Worm (Caenorhabditis elegans): Measurements from ENCODE around the gene nhr-256.

Gene nhr-256

ce11 chrV:1731918-1732317, 11.7 kb upstream of the nhr-256 start, which contains the start of gene gst-21:
Gene gst-21 (minus strand): TSS chrV:1732018.
- no peak for TF ChIP-seq elt-3 (tag; optimal IDR thresholded peaks at IDR 0.05)
- no peak for TF ChIP-seq snpc-4 (tag; optimal IDR thresholded peaks at IDR 0.05)
- no peak for TF ChIP-seq zag-1 (tag; optimal IDR thresholded peaks at IDR 0.05)
- TF ChIP-seq hmg-11 (tag; optimal IDR thresholded peaks at IDR 0.05) = no peak
- no peak for TF ChIP-seq nhr-67 (tag; optimal IDR thresholded peaks at IDR 0.05)
- no peak for TF ChIP-seq pqm-1 (tag; optimal IDR thresholded peaks at IDR 0.05)
- TF ChIP-seq nhr-25 (tag; optimal IDR thresholded peaks at IDR 0.05) = no peak
- no peak for TF ChIP-seq egl-5 (tag; optimal IDR thresholded peaks at IDR 0.05)
- no peak for TF ChIP-seq aly-2 (tag; optimal IDR thresholded peaks at IDR 0.05)
- no peak for TF ChIP-seq nhr-12 (tag; optimal IDR thresholded peaks at IDR 0.05)
- no peak for TF ChIP-seq ceh-28 (tag; optimal IDR thresholded peaks at IDR 0.05)
- no peak for TF ChIP-seq nhr-23 (tag; optimal IDR thresholded peaks at IDR 0.05)
- no peak for TF ChIP-seq jun-1 (tag; optimal IDR thresholded peaks at IDR 0.05)
- no peak for TF ChIP-seq nhr-11 (tag; optimal IDR thresholded peaks at IDR 0.05)
- TF ChIP-seq mml-1 (tag; optimal IDR thresholded peaks at IDR 0.05) = no peak
- no peak for TF ChIP-seq ceh-16 (tag; optimal IDR thresholded peaks at IDR 0.05)
- no peak for TF ChIP-seq skn-1 (tag; optimal IDR thresholded peaks at IDR 0.05)
- TF ChIP-seq unc-39 (tag; optimal IDR thresholded peaks at IDR 0.05) = no peak
- TF ChIP-seq ceh-9 (tag; optimal IDR thresholded peaks at IDR 0.05) = no peak
- no peak for TF ChIP-seq elt-2 (tag; optimal IDR thresholded peaks at IDR 0.05)

DNA sequence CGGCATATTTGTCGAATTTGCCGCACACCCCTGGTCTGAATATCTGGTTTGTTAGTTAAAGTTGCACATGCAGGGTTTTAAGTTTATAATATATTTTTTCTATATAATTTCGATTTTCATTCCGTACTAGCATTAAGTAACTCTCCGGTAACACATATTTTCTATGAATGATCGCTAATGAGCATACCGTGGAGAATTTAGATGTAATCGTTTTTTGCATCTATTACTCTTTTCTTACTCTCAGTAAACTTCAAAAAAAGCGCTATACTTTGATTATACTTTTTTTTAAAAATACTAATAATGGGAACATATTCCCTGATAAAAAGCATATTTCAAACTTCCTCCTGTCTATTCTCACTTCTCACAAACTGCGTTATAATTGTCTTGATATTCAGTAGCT, 9.0 kb upstream of the nhr-256 start, which contains the start of gene str-160:
str-160 (plus strand) TSS at position 301 of the 400 bp plus-strand sequence.
- no peak for TF ChIP-seq unc-39 (tag; optimal IDR thresholded peaks at IDR 0.05)
- TF ChIP-seq daf-12 (tag; optimal IDR thresholded peaks at IDR 0.05) = no peak
- TF ChIP-seq elt-3 (tag; optimal IDR thresholded peaks at IDR 0.05) = no peak
- TF ChIP-seq elt-2 (tag; optimal IDR thresholded peaks at IDR 0.05) = no peak
- no peak for TF ChIP-seq ZK546.5 (tag; optimal IDR thresholded peaks at IDR 0.05)
- TF ChIP-seq nhr-11 (tag; optimal IDR thresholded peaks at IDR 0.05) = no peak
- no peak for TF ChIP-seq egl-5 (tag; optimal IDR thresholded peaks at IDR 0.05)
- no peak for TF ChIP-seq ceh-16 (tag; optimal IDR thresholded peaks at IDR 0.05)
- TF ChIP-seq skn-1 (tag; optimal IDR thresholded peaks at IDR 0.05) = no peak
- no peak for TF ChIP-seq unc-62 (GFP tag; optimal IDR thresholded peaks at IDR 0.05)
- TF ChIP-seq nhr-28 (tag; optimal IDR thresholded peaks at IDR 0.05) = no peak
- no peak for TF ChIP-seq ceh-82 (tag; optimal IDR thresholded peaks at IDR 0.05)

ce11 chrV:1741074-1741473, 2.5 kb upstream of the nhr-256 start, which contains the start of gene srab-25:
Gene srab-25 (minus strand): TSS chrV:1741174.
- TF ChIP-seq ZK546.5 (tag; optimal IDR thresholded peaks at IDR 0.05) (no peak), unc-62 (GFP tag; optimal IDR thresholded peaks at IDR 0.05) (no peak), unc-39 (tag; optimal IDR thresholded peaks at IDR 0.05) (no peak), tbx-2 (tag; optimal IDR thresholded peaks at IDR 0.05) (no peak), hmg-11 (tag; optimal IDR thresholded peaks at IDR 0.05) (no peak), sea-2 (GFP tag; optimal IDR thresholded peaks at IDR 0.05) (no peak), nhr-11 (tag; optimal IDR thresholded peaks at IDR 0.05) (no peak)

ce11 chrV:1749053-1749452, 5.5 kb downstream of the nhr-256 start, which contains the start of gene ZK697.8:
Gene ZK697.8 (minus strand): TSS chrV:1749153.
- TF ChIP-seq ceh-28 (tag; optimal IDR thresholded peaks at IDR 0.05) (no peak), nhr-11 (tag; optimal IDR thresholded peaks at IDR 0.05) (no peak), mdl-1 (tag; optimal IDR thresholded peaks at IDR 0.05) (no peak), daf-12 (tag; optimal IDR thresholded peaks at IDR 0.05) (no peak), elt-3 (tag; optimal IDR thresholded peaks at IDR 0.05) (no peak), hmg-11 (tag; optimal IDR thresholded peaks at IDR 0.05) (no peak), lsy-12 (tag; optimal IDR thresholded peaks at IDR 0.05) (no peak), nhr-25 (tag; optimal IDR thresholded peaks at IDR 0.05) (no peak), elt-2 (tag; optimal IDR thresholded peaks at IDR 0.05) (no peak), ztf-11 (tag; optimal IDR thresholded peaks at IDR 0.05) (no peak), nhr-12 (tag; optimal IDR thresholded peaks at IDR 0.05) (no peak), egl-5 (tag; optimal IDR thresholded peaks at IDR 0.05) (no peak), ceh-16 (tag; optimal IDR thresholded peaks at IDR 0.05) (no peak), jun-1 (tag; optimal IDR thresholded peaks at IDR 0.05) (no peak), egl-27 (tag; optimal IDR thresholded peaks at IDR 0.05) (no peak), nhr-237 (tag; optimal IDR thresholded peaks at IDR 0.05) (no peak), nhr-77 (tag; optimal IDR thresholded peaks at IDR 0.05) (no peak), sea-2 (GFP tag; optimal IDR thresholded peaks at IDR 0.05) (no peak)

- no peak for TF ChIP-seq elt-3 (tag; optimal IDR thresholded peaks at IDR 0.05)
- no peak for TF ChIP-seq nfya-1 (tag; optimal IDR thresholded peaks at IDR 0.05; ENCODE audit: insufficient read depth)
- TF ChIP-seq nhr-11 (tag; optimal IDR thresholded peaks at IDR 0.05) = no peak
- TF ChIP-seq nhr-25 (tag; optimal IDR thresholded peaks at IDR 0.05) = no peak
- no peak for TF ChIP-seq nhr-67 (tag; optimal IDR thresholded peaks at IDR 0.05)
- no peak for TF ChIP-seq snpc-4 (tag; optimal IDR thresholded peaks at IDR 0.05)
- no peak for TF ChIP-seq skn-1 (tag; optimal IDR thresholded peaks at IDR 0.05)
- no peak for TF ChIP-seq tbx-2 (tag; optimal IDR thresholded peaks at IDR 0.05)
- TF ChIP-seq jun-1 (tag; optimal IDR thresholded peaks at IDR 0.05) = no peak
- no peak for TF ChIP-seq R02D3.7 (tag; optimal IDR thresholded peaks at IDR 0.05)
- TF ChIP-seq nhr-76 (tag; optimal IDR thresholded peaks at IDR 0.05) = no peak
- no peak for TF ChIP-seq pha-4 (tag; optimal IDR thresholded peaks at IDR 0.05)
- TF ChIP-seq nhr-237 (tag; optimal IDR thresholded peaks at IDR 0.05) = no peak
- TF ChIP-seq egl-27 (tag; optimal IDR thresholded peaks at IDR 0.05) = no peak
- no peak for TF ChIP-seq nhr-12 (tag; optimal IDR thresholded peaks at IDR 0.05)
- TF ChIP-seq unc-62 (GFP tag; optimal IDR thresholded peaks at IDR 0.05) = no peak
- TF ChIP-seq hmg-11 (tag; optimal IDR thresholded peaks at IDR 0.05) = no peak
- TF ChIP-seq lin-15B (tag; optimal IDR thresholded peaks at IDR 0.05) = no peak
- TF ChIP-seq sea-2 (GFP tag; optimal IDR thresholded peaks at IDR 0.05) = no peak
Measured at ce11 chrV:1751449-1751848, 7.9 kb downstream of the nhr-256 start, which contains the start of gene srh-199. Gene srh-199 (minus strand): TSS chrV:1751549.
